Worm (Caenorhabditis elegans) whole organism, L1 larva: ENCODE data around the gene M04C3.2.

ENCODE experiments used
- blmp-1 ChIP-seq: fragments of 150-350 bp; optimal IDR thresholded peaks from 2 replicates; lab custom pipeline; 2014; ENCODE audit warnings: missing biosample characterization, missing genetic modification characterization
- ces-1 ChIP-seq: fragments of 150-350 bp; optimal IDR thresholded peaks from 2 replicates; lab custom pipeline; 2014; ENCODE audit warnings: missing biosample characterization, missing genetic modification reagents, missing genetic modification characterization
- elt-2 ChIP-seq: sonication (generic microtip); optimal IDR thresholded peaks from 2 replicates; lab custom pipeline; 2016; ENCODE audit warnings: missing genetic modification characterization, mild to moderate bottlenecking, inconsistent platforms, missing compliant biosample characterization, missing genetic modification reagents
- elt-3 ChIP-seq, 6 experiments: fragments of 150-350 bp in 1 of 6; sonication (generic microtip); optimal IDR thresholded peaks; 2 replicates each; lab custom pipeline; 2017 to 2018; ENCODE audit warnings: missing biosample characterization in 6 of 6, missing genetic modification characterization in 6 of 6, inconsistent platforms in 1 of 6
- nhr-12 ChIP-seq: sonication (generic microtip); optimal IDR thresholded peaks from 2 replicates; lab custom pipeline; 2017; ENCODE audit warnings: missing biosample characterization, missing genetic modification characterization
- nhr-76 ChIP-seq: sonication (generic microtip); optimal IDR thresholded peaks from 2 replicates; lab custom pipeline; 2017; ENCODE audit warnings: missing biosample characterization, missing genetic modification characterization
- nhr-77 ChIP-seq: fragments of 150-350 bp; optimal IDR thresholded peaks from 2 replicates; lab custom pipeline; 2014; ENCODE audit warnings: missing biosample characterization, missing genetic modification characterization
- nhr-90 ChIP-seq: sonication (generic microtip); optimal IDR thresholded peaks from 2 replicates; lab custom pipeline; 2016; ENCODE audit warnings: mild to moderate bottlenecking, missing genetic modification characterization, missing compliant biosample characterization; ENCODE audit not compliant: poor library complexity
- rnt-1 ChIP-seq: sonication (generic microtip); optimal IDR thresholded peaks from 2 replicates; lab custom pipeline; 2016; ENCODE audit warnings: mild to moderate bottlenecking, missing genetic modification characterization, moderate library complexity, missing compliant biosample characterization
- zag-1 ChIP-seq: fragments of 150-350 bp; optimal IDR thresholded peaks from 2 replicates; lab custom pipeline; 2014; ENCODE audit warnings: missing biosample characterization, missing genetic modification characterization

DNA sequence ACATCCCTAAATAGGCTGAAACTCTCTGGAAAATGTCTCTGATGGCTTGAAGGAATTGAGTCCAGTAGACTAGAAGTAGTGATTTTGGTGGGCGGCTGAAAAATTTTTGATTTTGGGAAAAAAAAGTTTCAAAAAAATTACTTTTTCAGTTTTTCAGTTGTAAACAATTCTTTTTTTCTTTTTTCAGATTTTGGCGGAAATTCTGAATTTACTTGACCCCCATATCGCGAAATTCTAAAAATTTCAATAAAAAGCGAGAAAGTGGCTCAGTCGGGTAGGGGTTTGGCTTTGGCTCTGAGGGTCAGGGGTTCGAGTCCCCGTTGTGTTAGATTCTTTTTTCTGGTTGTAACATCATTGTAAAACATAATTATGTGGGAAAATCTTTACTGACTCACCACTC lies 17.7 kb downstream of the M04C3.2 start, which contains the start of gene srw-85:
- no peak for TF ChIP-seq elt-2 (tag; lab: Kevin White, UChicago)
- TF ChIP-seq nhr-77 (tag; lab: Kevin White, UChicago): no peak
- TF ChIP-seq elt-3 (tag; optimal IDR thresholded peaks at IDR 0.05; lab: Kevin White, UChicago): no peak
- TF ChIP-seq zag-1 (tag; lab: Kevin White, UChicago): no peak
- TF ChIP-seq ces-1 (GFP tag; lab: Kevin White, UChicago): no peak
- TF ChIP-seq blmp-1 (tag; lab: Kevin White, UChicago): no peak
- no peak for TF ChIP-seq rnt-1 (tag; lab: Kevin White, UChicago)
- no peak for TF ChIP-seq nhr-76 (tag; lab: Kevin White, UChicago)
- no peak for TF ChIP-seq nhr-12 (tag; lab: Kevin White, UChicago)
- no peak for TF ChIP-seq nhr-90 (tag; lab: Kevin White, UChicago)
